Fruit fly (Drosophila melanogaster): ENCODE results near the gene Cad96Ca.

Cad96Ca gene

dm6 chr3R:25208767-25209075 lies 638 bp upstream of the Cad96Ca start (continued):
- TF ChIP-seq pan (optimal IDR thresholded peaks at IDR 0.05) (no peak), pan (GFP tag; optimal IDR thresholded peaks at IDR 0.05 in 1 of 2, IDR thresholded peaks at IDR 0.05 in 1 of 2) (peak in 1 of 2 experiments; percentile 30), ATbp (GFP tag; optimal IDR thresholded peaks at IDR 0.05) (peak; percentile 4), Med (GFP tag) (peak; percentile 66), insv (GFP tag; optimal IDR thresholded peaks at IDR 0.05) (no peak), CG6791 (GFP tag; IDR thresholded peaks at IDR 0.05; ENCODE audit: partially characterized antibody) (0 out of 3 replicates have a peak, but pooled peaks have one; percentile 8), Rx (GFP tag; IDR thresholded peaks at IDR 0.05) (no peak), CG13287 (GFP tag; IDR thresholded peaks at IDR 0.05; ENCODE audit: partially characterized antibody) (no peak), Side (GFP tag; optimal IDR thresholded peaks at IDR 0.05) (no peak)

DNA sequence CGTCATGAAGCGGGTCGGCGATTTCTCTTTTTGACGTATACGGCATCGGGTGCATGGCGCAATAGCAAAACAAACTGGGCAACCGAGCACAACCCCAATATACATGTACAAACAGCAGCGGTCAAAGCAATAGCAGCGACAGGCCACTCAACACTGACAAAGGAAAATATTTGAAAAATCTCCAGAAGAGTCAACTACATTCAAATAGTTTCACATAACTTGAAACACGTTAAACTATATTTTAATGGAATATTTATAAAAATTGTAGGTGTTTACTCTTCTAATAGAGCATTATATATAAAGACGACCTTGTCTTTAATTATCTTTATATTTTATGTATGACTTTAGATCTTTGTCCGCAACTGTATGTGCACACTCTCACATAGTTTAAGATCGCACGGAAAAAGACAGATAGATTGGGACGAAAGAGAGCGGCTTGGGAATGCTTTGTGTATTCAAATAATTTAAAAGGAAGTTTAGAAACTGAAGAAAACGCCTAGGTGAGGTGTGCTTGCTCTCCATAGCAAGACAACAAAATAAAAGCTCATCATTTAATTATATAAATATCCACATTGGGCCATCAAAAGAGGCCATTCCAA lies 579 bp downstream of the Cad96Ca start:
- TF ChIP-seq grau (tag; optimal IDR thresholded peaks at IDR 0.05): peak; percentile 81
- no peak for TF ChIP-seq Doc3 (GFP tag; IDR thresholded peaks at IDR 0.05; ENCODE audit: partially characterized antibody)
- no peak for TF ChIP-seq CG13123 (GFP tag; optimal IDR thresholded peaks at IDR 0.05)
- TF ChIP-seq ttk (GFP tag; IDR thresholded peaks at IDR 0.05): peak; percentile 67
- TF ChIP-seq ftz-f1 (GFP tag; optimal IDR thresholded peaks at IDR 0.05): no peak
- TF ChIP-seq sens (GFP tag): peak; percentile 91
- TF ChIP-seq peb (GFP tag; IDR thresholded peaks at IDR 0.05): peak; percentile 53
- peak; percentile 60 for TF ChIP-seq CG15011 (GFP tag; optimal IDR thresholded peaks at IDR 0.05)
- no peak for TF ChIP-seq CG6175 (GFP tag; IDR thresholded peaks at IDR 0.05)
- peak; percentile 27; the same call in 1 of the 2 replicates for TF ChIP-seq wor (GFP tag; IDR thresholded peaks at IDR 0.05)
- no peak for TF ChIP-seq Poxn (GFP tag; IDR thresholded peaks at IDR 0.05)
- peak in 1 of 2 experiments; percentile 56 for TF ChIP-seq chif (GFP tag; optimal IDR thresholded peaks at IDR 0.05)
- peak; percentile 78 for TF ChIP-seq Blimp-1 (GFP tag; optimal IDR thresholded peaks at IDR 0.05)
- peak; percentile 58 for TF ChIP-seq CG9437 (GFP tag; optimal IDR thresholded peaks at IDR 0.05)
- TF ChIP-seq eve (GFP tag; optimal IDR thresholded peaks at IDR 0.05): peak in 1 of 2 experiments; percentile 85
- TF ChIP-seq pita (GFP tag; optimal IDR thresholded peaks at IDR 0.05): no peak
- peak; percentile 49 for TF ChIP-seq Deaf1 (tag; optimal IDR thresholded peaks at IDR 0.05)
- TF ChIP-seq CG2199 (GFP tag; IDR thresholded peaks at IDR 0.05): peak; percentile 74; the same call in 1 of the 3 replicates
- TF ChIP-seq schlank (tag; optimal IDR thresholded peaks at IDR 0.05): no peak
- TF ChIP-seq fru (optimal IDR thresholded peaks at IDR 0.05): no peak
- TF ChIP-seq CG10321 (GFP tag; IDR thresholded peaks at IDR 0.05): no peak
- no peak for TF ChIP-seq da (GFP tag; optimal IDR thresholded peaks at IDR 0.05)
- no peak for TF ChIP-seq BEAF-32 (GFP tag; optimal IDR thresholded peaks at IDR 0.05)
- no peak for TF ChIP-seq CG3995 (GFP tag; optimal IDR thresholded peaks at IDR 0.05)
- peak; percentile 50 for TF ChIP-seq CG17568 (GFP tag; optimal IDR thresholded peaks at IDR 0.05)
- peak; percentile 75 for TF ChIP-seq zfh1 (GFP tag; IDR thresholded peaks at IDR 0.05)
- TF ChIP-seq CG18764 (GFP tag; optimal IDR thresholded peaks at IDR 0.05): peak; percentile 19
- no peak for TF ChIP-seq CG9876 (GFP tag; optimal IDR thresholded peaks at IDR 0.05)
- TF ChIP-seq ssp (GFP tag; IDR thresholded peaks at IDR 0.05): peak; percentile 23; the same call in 1 of the 2 replicates
- no peak for TF ChIP-seq Stat92E (GFP tag; optimal IDR thresholded peaks at IDR 0.05)
- TF ChIP-seq pnt (GFP tag; optimal IDR thresholded peaks at IDR 0.05): peak; percentile 23
- no peak for TF ChIP-seq CG10565 (GFP tag; optimal IDR thresholded peaks at IDR 0.05)
- TF ChIP-seq CG6689 (GFP tag; IDR thresholded peaks at IDR 0.05): peak; percentile 82
- no peak for TF ChIP-seq Sry-δ (GFP tag; optimal IDR thresholded peaks at IDR 0.05)
- TF ChIP-seq CG7357 (GFP tag; IDR thresholded peaks at IDR 0.05): peak; percentile 69; the same call in 2 of the 3 replicates
- peak; percentile 84 for TF ChIP-seq dysf (GFP tag; IDR thresholded peaks at IDR 0.05)
- TF ChIP-seq Hand (GFP tag; optimal IDR thresholded peaks at IDR 0.05): no peak
- TF ChIP-seq B-H2 (GFP tag; optimal IDR thresholded peaks at IDR 0.05): no peak
- peak; percentile 74 for TF ChIP-seq gsb-n (tag; optimal IDR thresholded peaks at IDR 0.05)
- TF ChIP-seq prd (optimal IDR thresholded peaks at IDR 0.05): no peak
- TF ChIP-seq prd (GFP tag; IDR thresholded peaks at IDR 0.05): peak; percentile 79
